Worm (Caenorhabditis elegans) whole organism, L1 larva: ENCODE data around the gene D1054.1.

Experiments used
- C04F5.9 ChIP-seq: sonication (generic microtip); optimal IDR thresholded peaks from 2 replicates; lab custom pipeline; 2016; ENCODE audit warnings: missing genetic modification characterization, missing compliant biosample characterization
- C16A3.4 ChIP-seq: fragments of 150-350 bp; optimal IDR thresholded peaks from 2 replicates; lab custom pipeline; 2014; ENCODE audit warnings: missing biosample characterization, missing genetic modification characterization
- C34B4.2 ChIP-seq: sonication (generic microtip); optimal IDR thresholded peaks from 2 replicates; lab custom pipeline; 2017; ENCODE audit warnings: mild to moderate bottlenecking, missing genetic modification characterization, missing compliant biosample characterization
- aha-1 ChIP-seq: fragments of 150-350 bp; optimal IDR thresholded peaks from 2 replicates; lab custom pipeline; 2014; ENCODE audit warnings: missing biosample characterization, missing genetic modification characterization
- alr-1 ChIP-seq: fragments of 200-800 bp; sonication (Bioruptor generic); optimal IDR thresholded peaks from 2 replicates; lab custom pipeline; 2018; ENCODE audit warnings: borderline replicate concordance, mild to moderate bottlenecking, missing genetic modification characterization, missing compliant biosample characterization
- aly-2 ChIP-seq: fragments of 150-350 bp; optimal IDR thresholded peaks from 2 replicates; lab custom pipeline; 2014; ENCODE audit warnings: missing biosample characterization, missing genetic modification characterization
- ama-1 ChIP-seq: fragments of 150-350 bp; optimal IDR thresholded peaks from 2 replicates; lab custom pipeline; 2014
- blmp-1 ChIP-seq: fragments of 150-350 bp; optimal IDR thresholded peaks from 2 replicates; lab custom pipeline; 2014; ENCODE audit warnings: missing biosample characterization, missing genetic modification characterization
- ceh-8 ChIP-seq: fragments of 200-800 bp; sonication (Bioruptor generic); optimal IDR thresholded peaks from 2 replicates; lab custom pipeline; 2018; ENCODE audit warnings: mild to moderate bottlenecking, missing genetic modification characterization, moderate library complexity, missing compliant biosample characterization
- ceh-82 ChIP-seq, 3 experiments: fragments of 150-350 bp in 1 of 3; sonication (generic microtip) in 2 of 3; optimal IDR thresholded peaks; 2 replicates each; lab custom pipeline; 2014 to 2017; ENCODE audit warnings: missing biosample characterization in 3 of 3, missing genetic modification characterization in 3 of 3
- ceh-88 ChIP-seq: fragments of 200-800 bp; sonication (Bioruptor generic); IDR thresholded peaks from 2 replicates; pipeline ENCODE4 v1.3.6; 2022; ENCODE audit warnings: missing genetic modification characterization, missing compliant biosample characterization
- ceh-90 ChIP-seq: sonication (generic microtip); optimal IDR thresholded peaks from 2 replicates; lab custom pipeline; 2016; ENCODE audit warnings: missing genetic modification characterization, missing compliant biosample characterization
- dsc-1 ChIP-seq: sonication (generic microtip); optimal IDR thresholded peaks from 2 replicates; lab custom pipeline; 2016; ENCODE audit warnings: mild to moderate bottlenecking, missing genetic modification characterization, missing compliant biosample characterization
- efl-1 ChIP-seq, 4 experiments: fragments of 150-350 bp; optimal IDR thresholded peaks in 3 of 4; peaks in 1 of 4; 1 replicate in 1 of 4; 2 replicates in 3 of 4; lab custom pipeline; 2014; ENCODE audit warnings: missing biosample characterization in 2 of 4, missing genetic modification characterization in 2 of 4, missing genetic modification reagents in 2 of 4
- efl-3 ChIP-seq: fragments of 200-800 bp; sonication (Bioruptor generic); optimal IDR thresholded peaks from 2 replicates; lab custom pipeline; 2018; ENCODE audit warnings: mild to moderate bottlenecking, missing genetic modification characterization, missing compliant biosample characterization
- ets-5 ChIP-seq: fragments of 200-800 bp; sonication (Bioruptor generic); IDR thresholded peaks from 2 replicates; pipeline ENCODE4 v1.3.6; 2022; ENCODE audit warnings: missing genetic modification characterization, missing compliant biosample characterization
- fkh-10 ChIP-seq: sonication (generic microtip); optimal IDR thresholded peaks from 2 replicates; lab custom pipeline; 2017; ENCODE audit warnings: missing biosample characterization, missing genetic modification reagents, missing genetic modification characterization
- fkh-8 ChIP-seq: sonication (generic microtip); optimal IDR thresholded peaks from 2 replicates; lab custom pipeline; 2016; ENCODE audit warnings: mild to moderate bottlenecking, missing genetic modification characterization, missing compliant biosample characterization
- hlh-4 ChIP-seq: sonication (generic microtip); optimal IDR thresholded peaks from 2 replicates; lab custom pipeline; 2016; ENCODE audit warnings: mild to moderate bottlenecking, missing genetic modification characterization, missing compliant biosample characterization
- isw-1 ChIP-seq: fragments of 200-800 bp; sonication (Bioruptor generic); IDR thresholded peaks from 2 replicates; pipeline ENCODE4 v1.3.6; 2022; ENCODE audit warnings: missing genetic modification characterization, missing compliant biosample characterization
- jun-1 ChIP-seq: fragments of 150-350 bp; optimal IDR thresholded peaks from 2 replicates; lab custom pipeline; 2014; ENCODE audit warnings: missing biosample characterization, missing genetic modification reagents, missing genetic modification characterization
- lin-13 ChIP-seq: fragments of 150-350 bp; optimal IDR thresholded peaks from 2 replicates; lab custom pipeline; 2014; ENCODE audit warnings: missing biosample characterization, missing genetic modification reagents, missing genetic modification characterization
- lin-14 ChIP-seq: fragments of 200-800 bp; sonication (Bioruptor generic); optimal IDR thresholded peaks from 2 replicates; lab custom pipeline; 2018; ENCODE audit warnings: mild to moderate bottlenecking, missing genetic modification characterization, moderate library complexity, missing compliant biosample characterization
- lin-15B ChIP-seq: fragments of 150-350 bp; sonication (generic microtip); optimal IDR thresholded peaks from 3 replicates; lab custom pipeline; 2014; ENCODE audit warnings: missing biosample characterization, missing genetic modification characterization
- lin-35 ChIP-seq, 2 experiments: fragments of 150-350 bp; optimal IDR thresholded peaks; 2 replicates each; lab custom pipeline; 2014; ENCODE audit warnings: missing biosample characterization in 2 of 2, missing genetic modification characterization in 2 of 2, missing genetic modification reagents in 2 of 2
- lin-39 ChIP-seq: fragments of 150-350 bp; optimal IDR thresholded peaks from 2 replicates; lab custom pipeline; 2014; ENCODE audit warnings: missing biosample characterization, missing genetic modification reagents, missing genetic modification characterization
- lir-3 ChIP-seq: sonication (generic microtip); optimal IDR thresholded peaks from 2 replicates; lab custom pipeline; 2016; ENCODE audit warnings: mild to moderate bottlenecking, missing genetic modification characterization, moderate library complexity, missing compliant biosample characterization; ENCODE audit not compliant: poor library complexity
- lsy-2 ChIP-seq, 2 experiments: fragments of 150-350 bp; optimal IDR thresholded peaks; 2 replicates each; lab custom pipeline; 2014; ENCODE audit warnings: missing biosample characterization in 2 of 2, missing genetic modification characterization in 2 of 2
- mdl-1 ChIP-seq, 2 experiments: fragments of 150-350 bp; optimal IDR thresholded peaks; 2 replicates each; lab custom pipeline; 2014 to 2017; ENCODE audit warnings: missing biosample characterization in 2 of 2, missing genetic modification characterization in 2 of 2, inconsistent platforms in 1 of 2
- mef-2 ChIP-seq: fragments of 150-350 bp; optimal IDR thresholded peaks from 2 replicates; lab custom pipeline; 2014; ENCODE audit warnings: missing biosample characterization, missing genetic modification characterization
- nhr-11 ChIP-seq: fragments of 150-350 bp; optimal IDR thresholded peaks from 2 replicates; lab custom pipeline; 2014; ENCODE audit warnings: missing biosample characterization, missing genetic modification characterization
- nhr-47 ChIP-seq: sonication (generic microtip); optimal IDR thresholded peaks from 2 replicates; lab custom pipeline; 2016; ENCODE audit warnings: mild to moderate bottlenecking, missing genetic modification characterization, moderate library complexity, missing compliant biosample characterization
- nhr-76 ChIP-seq: sonication (generic microtip); optimal IDR thresholded peaks from 2 replicates; lab custom pipeline; 2017; ENCODE audit warnings: missing biosample characterization, missing genetic modification characterization
- nhr-77 ChIP-seq: fragments of 150-350 bp; optimal IDR thresholded peaks from 2 replicates; lab custom pipeline; 2014; ENCODE audit warnings: missing biosample characterization, missing genetic modification characterization
- nhr-84 ChIP-seq: sonication (generic microtip); optimal IDR thresholded peaks from 2 replicates; lab custom pipeline; 2017; ENCODE audit warnings: missing biosample characterization, missing genetic modification characterization
- nhr-85 ChIP-seq: sonication (generic microtip); peaks from one replicate; lab custom pipeline; 2016; ENCODE audit warnings: missing genetic modification characterization, inconsistent platforms, missing compliant biosample characterization
- nhr-90 ChIP-seq: sonication (generic microtip); optimal IDR thresholded peaks from 2 replicates; lab custom pipeline; 2016; ENCODE audit warnings: mild to moderate bottlenecking, missing genetic modification characterization, missing compliant biosample characterization; ENCODE audit not compliant: poor library complexity
- pag-3 ChIP-seq: sonication (generic microtip); optimal IDR thresholded peaks from 2 replicates; lab custom pipeline; 2017; ENCODE audit warnings: missing genetic modification characterization, mild to moderate bottlenecking, missing compliant biosample characterization, antibody characterized with exemption, borderline replicate concordance; ENCODE audit not compliant: insufficient read depth
- pax-3 ChIP-seq: fragments of 200-800 bp; sonication (Bioruptor generic); optimal IDR thresholded peaks from 2 replicates; lab custom pipeline; 2018; ENCODE audit warnings: mild to moderate bottlenecking, missing genetic modification characterization, moderate library complexity, missing compliant biosample characterization
- pqm-1 ChIP-seq: sonication (generic microtip); optimal IDR thresholded peaks from 3 replicates; lab custom pipeline; 2017; ENCODE audit warnings: missing biosample characterization, missing genetic modification characterization
- rnt-1 ChIP-seq: sonication (generic microtip); optimal IDR thresholded peaks from 2 replicates; lab custom pipeline; 2016; ENCODE audit warnings: mild to moderate bottlenecking, missing genetic modification characterization, moderate library complexity, missing compliant biosample characterization
- skn-1 ChIP-seq: fragments of 150-350 bp; optimal IDR thresholded peaks from 2 replicates; lab custom pipeline; 2014; ENCODE audit warnings: missing biosample characterization, missing genetic modification characterization
- snpc-4 ChIP-seq: fragments of 150-350 bp; optimal IDR thresholded peaks from 2 replicates; lab custom pipeline; 2014; ENCODE audit warnings: missing biosample characterization, missing genetic modification characterization
- sox-4 ChIP-seq: sonication (generic microtip); optimal IDR thresholded peaks from 2 replicates; lab custom pipeline; 2016; ENCODE audit warnings: missing genetic modification characterization, missing compliant biosample characterization
- sptf-1 ChIP-seq: fragments of 150-350 bp; optimal IDR thresholded peaks from 2 replicates; lab custom pipeline; 2014; ENCODE audit warnings: missing biosample characterization, missing genetic modification characterization
- tbx-2 ChIP-seq: sonication (generic microtip); optimal IDR thresholded peaks from 2 replicates; lab custom pipeline; 2016; ENCODE audit warnings: missing genetic modification characterization, missing compliant biosample characterization
- unc-130 ChIP-seq: fragments of 150-350 bp; optimal IDR thresholded peaks from 2 replicates; lab custom pipeline; 2017; ENCODE audit warnings: missing biosample characterization, missing genetic modification characterization, inconsistent platforms
- unc-30 ChIP-seq: sonication (generic microtip); optimal IDR thresholded peaks from 2 replicates; lab custom pipeline; 2017; ENCODE audit warnings: missing biosample characterization, missing genetic modification characterization
- unc-62 ChIP-seq: fragments of 150-350 bp; optimal IDR thresholded peaks from 2 replicates; lab custom pipeline; 2014; ENCODE audit warnings: missing biosample characterization, missing genetic modification reagents, missing genetic modification characterization
- xbp-1 ChIP-seq: sonication (generic microtip); optimal IDR thresholded peaks from 2 replicates; lab custom pipeline; 2016; ENCODE audit warnings: missing genetic modification characterization, missing compliant biosample characterization
- zag-1 ChIP-seq: fragments of 150-350 bp; optimal IDR thresholded peaks from 2 replicates; lab custom pipeline; 2014; ENCODE audit warnings: missing biosample characterization, missing genetic modification characterization
- zip-4 ChIP-seq: fragments of 200-800 bp; sonication (Bioruptor generic); optimal IDR thresholded peaks from 2 replicates; lab custom pipeline; 2018; ENCODE audit warnings: mild to moderate bottlenecking, missing genetic modification characterization, moderate library complexity, missing compliant biosample characterization
- ztf-11 ChIP-seq, 2 experiments: sonication (generic microtip); optimal IDR thresholded peaks; 2 replicates each; lab custom pipeline; 2016 to 2017; ENCODE audit warnings: missing genetic modification characterization in 2 of 2, missing biosample characterization in 1 of 2, missing compliant biosample characterization in 1 of 2
- ztf-4 ChIP-seq: fragments of 150-350 bp; optimal IDR thresholded peaks from 2 replicates; lab custom pipeline; 2014; ENCODE audit warnings: missing biosample characterization, missing genetic modification characterization

The D1054.1 gene

ce11 chrV:10719833-10720170, 50.2 kb downstream of the D1054.1 start (continued):
- TF ChIP-seq unc-62 (GFP tag; lab: Kevin White, UChicago) (no peak), pqm-1 (tag; lab: Kevin White, UChicago) (no peak), tbx-2 (tag; lab: Kevin White, UChicago) (peak; percentile 84), ztf-4 (tag; lab: Kevin White, UChicago) (peak; percentile 46), lin-39 (tag; lab: Kevin White, UChicago) (peak; percentile 20), lsy-2 (tag; optimal IDR thresholded peaks at IDR 0.05; lab: Kevin White, UChicago) (peak; percentile 50 to 90), mdl-1 (tag; optimal IDR thresholded peaks at IDR 0.05; lab: Kevin White, UChicago) (peak in 1 of 2 experiments; percentile 97), unc-130 (tag; lab: Kevin White, UChicago) (peak; percentile 86), xbp-1 (tag; lab: Kevin White, UChicago) (peak; percentile 51), ceh-90 (tag; lab: Kevin White, UChicago) (no peak), blmp-1 (peak; percentile 95), pag-3 (tag; lab: Kevin White, UChicago) (no peak), hlh-4 (tag; lab: Kevin White, UChicago) (no peak), lin-14 (GFP tag; lab: Kevin White, UChicago) (peak; percentile 92), lin-15B (tag; lab: Kevin White, UChicago) (no peak), ets-5 (GFP tag; lab: Robert Waterston, UW) (no peak), dsc-1 (tag; lab: Kevin White, UChicago) (peak; percentile 36), fkh-8 (tag; lab: Kevin White, UChicago) (peak; percentile 42), aha-1 (tag; lab: Kevin White, UChicago) (peak; percentile 32), snpc-4 (tag; lab: Kevin White, UChicago) (peak; percentile 66), pax-3 (tag; lab: Kevin White, UChicago) (peak; percentile 76), nhr-84 (tag; lab: Kevin White, UChicago) (no peak), nhr-76 (tag; lab: Kevin White, UChicago) (no peak), rnt-1 (peak; percentile 72), isw-1 (no peak), fkh-10 (no peak), ceh-8 (no peak), alr-1 (tag; lab: Kevin White, UChicago) (no peak), zag-1 (tag; lab: Kevin White, UChicago) (no peak), aly-2 (tag; lab: Kevin White, UChicago) (no peak), zip-4 (GFP tag; lab: Kevin White, UChicago) (peak; percentile 1), C34B4.2 (no peak), nhr-47 (peak; percentile 67), efl-3 (GFP tag; lab: Kevin White, UChicago) (no peak), skn-1 (tag; lab: Kevin White, UChicago) (peak; percentile 36), mef-2 (tag; lab: Kevin White, UChicago) (no peak), nhr-77 (tag; lab: Kevin White, UChicago) (no peak), sox-4 (tag; lab: Kevin White, UChicago) (peak; percentile 72), C16A3.4 (tag; lab: Kevin White, UChicago) (peak; percentile 85), ztf-11 (tag; optimal IDR thresholded peaks at IDR 0.05; lab: Kevin White, UChicago) (no peak), efl-1 (optimal IDR thresholded peaks at IDR 0.05; lab: Kevin White, UChicago) (peak; percentile 35 to 44), efl-1 (GFP tag; optimal IDR thresholded peaks at IDR 0.05 in 1 of 2; lab: Kevin White, UChicago) (peak; percentile 37 to 94), lin-13 (GFP tag; lab: Kevin White, UChicago) (peak; percentile 60), lir-3 (tag; lab: Kevin White, UChicago) (peak; percentile 82), nhr-90 (tag; lab: Kevin White, UChicago) (peak; percentile 76), unc-30 (tag; lab: Kevin White, UChicago) (no peak), lin-35 (GFP tag; optimal IDR thresholded peaks at IDR 0.05; lab: Kevin White, UChicago) (peak; percentile 49 to 89), sptf-1 (tag; lab: Kevin White, UChicago) (no peak), jun-1 (peak; percentile 25), ceh-88 (GFP tag; lab: Robert Waterston, UW) (no peak), ama-1 (peak; percentile 64), nhr-11 (peak; percentile 28), ceh-82 (tag; optimal IDR thresholded peaks at IDR 0.05; lab: Kevin White, UChicago) (no peak), C04F5.9 (no peak), nhr-85 (tag; lab: Kevin White, UChicago) (peak; percentile 99)
